Worm (Caenorhabditis elegans) whole organism, midembryonic: ENCODE results near the gene Y54G2A.38.

ENCODE experiments used
- flt-1 ChIP-seq: fragments of 200-800 bp; sonication (Bioruptor generic); IDR thresholded peaks from 2 replicates; pipeline ENCODE4 v1.3.6; 2022; ENCODE audit warnings: missing genetic modification characterization, missing compliant biosample characterization
- klf-2 ChIP-seq: fragments of 200-800 bp; sonication (Bioruptor generic); conservative IDR thresholded peaks from 2 replicates; pipeline ENCODE4 v1.3.6; 2022; ENCODE audit warnings: missing genetic modification reagents, missing genetic modification characterization, missing compliant biosample characterization

DNA sequence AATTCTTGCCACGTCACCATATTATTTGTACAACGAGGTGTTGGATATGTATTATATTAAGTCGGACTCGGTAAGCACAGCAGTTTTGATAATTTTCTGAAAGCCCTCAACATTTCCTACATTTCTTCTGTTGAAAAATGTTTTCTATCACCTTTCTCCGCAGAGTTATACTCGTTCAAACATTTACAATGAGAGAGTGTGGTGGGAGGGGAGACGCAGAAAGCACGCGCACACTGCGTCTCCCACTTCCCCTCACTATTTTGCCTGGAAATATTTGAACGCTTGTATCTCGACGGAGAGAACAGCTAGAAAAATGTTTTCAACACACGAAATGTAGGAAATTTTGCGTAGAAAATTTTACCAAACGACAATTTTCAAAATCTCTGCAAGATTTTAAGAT, 4.9 kb downstream of the Y54G2A.38 start:
- TF ChIP-seq flt-1 (GFP tag; lab: Robert Waterston, UW) (no peak), klf-2 (no peak)
